Worm (Caenorhabditis elegans): ENCODE data around the gene sru-9.

DNA sequence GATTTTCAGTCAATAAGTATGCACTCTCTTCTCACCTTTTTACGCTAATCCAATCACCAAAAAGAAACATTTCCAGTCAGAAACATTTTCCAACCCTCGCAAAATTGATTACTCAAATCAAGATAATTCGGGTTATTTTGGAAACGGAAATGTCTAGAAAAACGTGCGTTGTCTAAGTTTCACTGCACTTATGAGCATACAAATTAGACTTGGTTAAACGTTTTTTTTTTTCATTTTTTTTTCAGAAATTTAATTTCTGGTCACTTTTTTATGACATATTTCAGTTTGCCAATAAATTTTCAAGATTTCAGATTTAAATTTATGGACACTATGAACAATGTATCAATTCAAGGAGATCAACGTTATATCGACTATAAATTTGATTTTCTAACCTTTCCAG lies 5.9 kb upstream of the sru-9 start, which contains the start of gene sru-12:
- no peak for TF ChIP-seq nhr-28 (tag; optimal IDR thresholded peaks at IDR 0.05)
- no peak for TF ChIP-seq unc-39 (tag; optimal IDR thresholded peaks at IDR 0.05)
- no peak for TF ChIP-seq M03D4.4 (tag; optimal IDR thresholded peaks at IDR 0.05)
- TF ChIP-seq ztf-11 (tag; optimal IDR thresholded peaks at IDR 0.05): no peak
- TF ChIP-seq unc-120 (tag; optimal IDR thresholded peaks at IDR 0.05; ENCODE audit: poor library complexity, severe bottlenecking): no peak
- TF ChIP-seq snpc-4 (tag; optimal IDR thresholded peaks at IDR 0.05): no peak
